Worm (Caenorhabditis elegans): Measurements from ENCODE around the gene C14F11.4.

DNA sequence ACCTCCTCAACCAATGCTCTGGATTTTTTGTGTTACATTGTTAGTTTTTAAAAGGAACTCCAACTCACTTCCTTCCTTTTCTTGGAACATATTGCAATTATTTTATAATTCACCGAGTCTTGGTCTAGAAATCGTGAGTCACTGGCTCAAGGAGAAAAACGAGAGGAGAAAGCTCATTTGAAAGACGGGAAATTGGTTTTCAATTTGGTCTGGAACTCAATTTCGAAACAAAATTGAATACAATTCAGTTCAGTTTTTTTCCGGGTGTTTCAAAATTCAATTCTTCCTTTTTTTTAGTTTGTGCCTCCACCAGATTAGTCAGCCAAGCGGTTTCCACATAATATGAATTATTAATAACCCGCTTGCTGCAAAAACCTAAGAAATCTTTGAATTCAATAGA, 15.0 kb upstream of the C14F11.4 start:
- TF ChIP-seq sma-9 (GFP tag; optimal IDR thresholded peaks at IDR 0.05) (peak; percentile 46), sma-9 (tag; optimal IDR thresholded peaks at IDR 0.05) (no peak), nhr-237 (tag; optimal IDR thresholded peaks at IDR 0.05) (no peak), aly-2 (tag; optimal IDR thresholded peaks at IDR 0.05) (no peak)

All from whole organism, L2 larva.